Worm (Caenorhabditis elegans): ENCODE measurements around the gene sre-4.

Gene sre-4

ce11 chrIV:9757425-9757740 is 27.2 kb downstream of the sre-4 start, which contains the start of gene nhr-97:
nhr-97 (plus strand) TSS chrIV:9757641.
- TF ChIP-seq nfya-2 (GFP tag; IDR thresholded peaks at IDR 0.05) (no peak), snpc-1.3 (tag; optimal IDR thresholded peaks at IDR 0.05; ENCODE audit: insufficient read depth) (no peak), atf-7 (tag; optimal IDR thresholded peaks at IDR 0.05) (no peak), attf-3 (GFP tag; conservative IDR thresholded peaks at IDR 0.05) (no peak), sea-2 (GFP tag; IDR thresholded peaks at IDR 0.05) (no peak), Y53G8AR.9 (GFP tag; conservative IDR thresholded peaks at IDR 0.05) (no peak), zfh-2 (GFP tag; conservative IDR thresholded peaks at IDR 0.05) (no peak), athp-1 (tag; optimal IDR thresholded peaks at IDR 0.05) (no peak), Y56A3A.18 (GFP tag; IDR thresholded peaks at IDR 0.05) (no peak), madf-10 (tag; optimal IDR thresholded peaks at IDR 0.05) (no peak), nhr-120 (GFP tag; IDR thresholded peaks at IDR 0.05) (no peak), Y53F4B.3 (GFP tag; IDR thresholded peaks at IDR 0.05) (no peak), nfyb-1 (GFP tag; IDR thresholded peaks at IDR 0.05) (no peak), lin-35 (GFP tag; optimal IDR thresholded peaks at IDR 0.05) (no peak), nhr-80 (tag; optimal IDR thresholded peaks at IDR 0.05) (no peak), mes-4 (tag; optimal IDR thresholded peaks at IDR 0.05) (no peak), Y67H2A.10 (GFP tag; conservative IDR thresholded peaks at IDR 0.05) (no peak), ztf-25 (GFP tag; IDR thresholded peaks at IDR 0.05) (no peak), gei-17 (GFP tag; optimal IDR thresholded peaks at IDR 0.05) (no peak)

ce11 chrIV:9756647-9757424 is 27.8 kb downstream of the sre-4 start:
- TF ChIP-seq snpc-4 (GFP tag; optimal IDR thresholded peaks at IDR 0.05) (no peak), snpc-4 (tag; optimal IDR thresholded peaks at IDR 0.05) (peak in 1 of 4 experiments; percentile 13), ccch-3 (GFP tag; optimal IDR thresholded peaks at IDR 0.05) (no peak), hlh-12 (tag; optimal IDR thresholded peaks at IDR 0.05) (no peak), hmg-1.2 (GFP tag; IDR thresholded peaks at IDR 0.05) (peak; percentile 67; the same call in 1 of the 2 replicates), nhr-80 (tag; optimal IDR thresholded peaks at IDR 0.05) (peak; percentile 81)

ce11 chrIV:9755713-9756112 is 28.9 kb downstream of the sre-4 start:
- no peak for TF ChIP-seq ZK185.1 (tag; optimal IDR thresholded peaks at IDR 0.05; ENCODE audit: poor library complexity, severe bottlenecking)
- no peak for TF ChIP-seq ets-4 (GFP tag; optimal IDR thresholded peaks at IDR 0.05)
- no peak for TF ChIP-seq lin-35 (GFP tag; optimal IDR thresholded peaks at IDR 0.05)
- no peak for TF ChIP-seq ceh-58 (GFP tag; IDR thresholded peaks at IDR 0.05)
- TF ChIP-seq F57C9.4 (tag; optimal IDR thresholded peaks at IDR 0.05), result no peak
- no peak for TF ChIP-seq B0261.1 (tag; optimal IDR thresholded peaks at IDR 0.05)
- TF ChIP-seq lin-54 (GFP tag; optimal IDR thresholded peaks at IDR 0.05), result no peak
- TF ChIP-seq hrde-1 (tag; optimal IDR thresholded peaks at IDR 0.05; ENCODE audit: borderline replicate concordance), result no peak
- TF ChIP-seq tbx-9 (tag; optimal IDR thresholded peaks at IDR 0.05; ENCODE audit: borderline replicate concordance), result no peak
- no peak for TF ChIP-seq atf-7 (tag; optimal IDR thresholded peaks at IDR 0.05)
- no peak for TF ChIP-seq F49E8.2 (tag; optimal IDR thresholded peaks at IDR 0.05; ENCODE audit: insufficient read depth)
- TF ChIP-seq bed-1 (GFP tag; IDR thresholded peaks at IDR 0.05), result no peak
- no peak for TF ChIP-seq T26A5.8 (tag; optimal IDR thresholded peaks at IDR 0.05)
- TF ChIP-seq B0019.2 (GFP tag; conservative IDR thresholded peaks at IDR 0.05), result no peak

All from whole organism, young adult.